Fruit fly (Drosophila melanogaster): ENCODE data around the gene CG4476.

Gene CG4476

DNA sequence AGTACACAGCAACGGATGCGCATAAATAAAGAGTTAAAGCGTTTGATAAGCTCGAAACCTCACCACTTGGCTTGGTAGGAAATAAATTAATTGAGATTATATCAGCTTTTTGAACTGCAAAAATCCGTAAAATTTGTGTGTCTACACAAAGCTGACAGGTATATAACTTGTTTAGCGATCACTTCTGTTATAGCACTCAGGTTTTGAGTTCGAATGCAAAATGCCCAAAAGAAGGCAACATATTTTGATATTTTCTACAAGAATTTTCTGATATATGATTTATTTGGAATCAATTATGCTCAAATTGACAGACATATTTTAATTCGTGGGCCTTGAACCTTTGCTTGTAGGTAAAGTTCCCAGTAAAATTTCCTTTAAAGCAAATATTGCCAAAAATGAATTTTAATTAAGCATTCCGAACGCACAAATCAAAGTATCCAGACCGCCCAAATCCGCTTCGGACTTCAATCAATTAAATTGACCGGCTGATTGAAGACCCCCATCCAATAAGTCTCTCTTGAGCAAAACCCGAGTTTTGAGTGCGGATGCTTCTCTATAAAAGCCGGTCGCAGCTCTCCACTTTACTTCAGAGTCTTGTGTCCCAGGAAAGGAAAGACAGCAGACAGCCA, at the start of gene CG4476:
CG4476 (plus strand) TSS at position 579 of the 629 bp plus-strand sequence.
- TF ChIP-seq pan (optimal IDR thresholded peaks at IDR 0.05) = no peak
- TF ChIP-seq CG8478 (optimal IDR thresholded peaks at IDR 0.05) = no peak
- no peak for TF ChIP-seq psq (optimal IDR thresholded peaks at IDR 0.05)
- no peak for TF ChIP-seq Dll (optimal IDR thresholded peaks at IDR 0.05)
- no peak for TF ChIP-seq usp (GFP tag; optimal IDR thresholded peaks at IDR 0.05)
- TF ChIP-seq EcR (GFP tag; optimal IDR thresholded peaks at IDR 0.05) = no peak

DNA sequence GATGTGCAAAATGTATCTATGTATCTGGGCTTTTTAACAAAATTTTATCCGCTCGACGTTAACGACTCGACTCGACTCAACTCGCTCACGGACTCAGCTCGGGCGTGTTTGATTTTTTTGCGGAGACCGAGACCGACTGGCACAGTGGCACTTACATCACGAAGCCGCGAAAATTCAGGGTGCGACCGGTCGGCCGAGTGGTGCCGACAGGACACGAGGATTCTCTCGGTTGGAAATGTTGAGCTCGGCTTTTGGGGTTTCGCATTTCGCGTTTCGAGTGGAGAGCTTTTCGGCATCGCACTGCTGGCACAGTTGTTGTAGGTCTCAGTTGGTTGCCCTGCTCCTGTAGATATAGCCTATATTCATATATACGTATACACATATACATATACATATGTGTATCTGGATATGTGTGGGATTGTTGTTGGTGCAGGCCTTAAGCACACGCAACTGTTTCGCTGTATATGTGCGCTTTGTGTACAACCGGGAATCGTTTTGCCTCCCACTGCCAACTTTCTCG, 29.6 kb upstream of the CG4476 start, which contains the start of gene Rdl:
Rdl (minus strand) TSS at position 97 of the 520 bp plus-strand sequence.
- TF ChIP-seq usp (GFP tag; optimal IDR thresholded peaks at IDR 0.05) (no peak), pan (optimal IDR thresholded peaks at IDR 0.05) (no peak), psq (optimal IDR thresholded peaks at IDR 0.05) (no peak), Dll (optimal IDR thresholded peaks at IDR 0.05) (no peak)

DNA sequence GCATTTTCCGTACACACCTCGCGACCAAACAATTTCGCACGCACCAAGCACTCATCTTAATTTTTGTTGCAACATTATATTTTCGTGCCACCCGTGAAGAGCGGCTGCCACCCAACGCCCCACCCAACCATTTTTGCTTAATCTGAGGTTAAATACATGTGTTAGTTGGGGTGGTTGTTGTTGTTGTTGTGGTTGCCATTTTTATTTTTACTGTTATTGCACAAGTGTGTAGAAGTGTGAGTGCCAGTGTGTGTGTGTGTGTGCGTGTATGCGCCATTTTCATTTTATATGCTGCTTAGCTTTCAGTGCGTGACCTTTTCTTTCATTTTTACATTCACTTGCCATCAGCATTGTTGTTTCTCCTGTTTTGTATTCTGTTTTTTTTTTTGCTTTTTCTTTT, 23.1 kb upstream of the CG4476 start:
- TF ChIP-seq pan (optimal IDR thresholded peaks at IDR 0.05) = no peak
- no peak for TF ChIP-seq Dll (optimal IDR thresholded peaks at IDR 0.05)

DNA sequence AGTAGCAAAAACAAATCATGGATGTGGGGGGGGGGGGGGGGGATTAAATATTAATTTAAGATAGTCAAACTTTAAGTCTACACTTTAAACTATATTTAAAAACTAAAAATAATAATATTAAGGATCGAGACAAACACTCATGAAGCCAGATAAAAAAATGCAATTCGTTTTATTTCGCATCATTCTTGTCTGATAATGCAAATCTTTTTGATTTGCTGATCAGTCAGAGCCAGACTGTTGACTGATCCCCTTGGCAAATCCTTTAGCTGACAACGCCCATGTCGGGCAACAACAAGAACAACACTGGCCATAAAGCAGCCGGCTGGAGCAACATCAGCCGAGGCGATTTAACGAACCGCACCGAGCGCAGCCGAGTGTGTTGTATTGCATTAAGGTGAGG, 18.7 kb upstream of the CG4476 start:
- no peak for TF ChIP-seq CG8478 (optimal IDR thresholded peaks at IDR 0.05)

DNA sequence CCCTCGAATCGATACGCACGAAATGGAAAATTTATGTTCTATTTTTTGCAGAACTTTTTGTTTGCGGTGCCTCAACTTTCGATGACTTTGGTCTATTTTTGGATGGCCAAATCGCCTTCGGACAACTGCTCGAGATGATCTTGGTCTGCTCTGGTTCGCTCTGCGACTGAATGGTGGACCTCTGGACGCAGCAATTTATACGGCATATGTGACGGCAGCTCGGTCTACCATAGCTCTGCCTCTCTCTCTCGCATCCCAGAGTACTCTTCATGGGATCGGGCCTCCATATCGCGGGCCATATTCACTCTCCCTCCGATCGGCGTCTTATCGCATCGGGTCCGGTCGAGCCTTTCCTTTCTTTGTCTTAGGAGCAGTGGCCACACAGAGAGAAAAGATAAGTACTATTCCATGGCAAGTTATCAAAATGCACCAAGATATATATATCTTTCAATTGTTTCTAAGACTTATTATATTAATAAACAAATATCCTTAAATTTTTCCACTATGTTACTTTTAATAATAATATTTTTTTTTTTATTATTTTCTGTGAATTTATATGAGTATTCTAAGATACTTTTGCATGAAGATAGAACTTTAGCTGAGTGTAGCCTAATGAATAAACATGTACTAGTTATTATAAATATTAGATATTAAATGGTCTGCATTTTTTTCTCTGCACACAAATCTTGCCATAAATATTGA, 2.8 kb upstream of the CG4476 start, which contains the start of gene Slc45-1:
Slc45-1 (minus strand) TSS at position 150 of the 702 bp plus-strand sequence.
- TF ChIP-seq pan (optimal IDR thresholded peaks at IDR 0.05) (no peak), psq (optimal IDR thresholded peaks at IDR 0.05) (no peak), Dll (optimal IDR thresholded peaks at IDR 0.05) (peak; percentile 19), EcR (GFP tag; optimal IDR thresholded peaks at IDR 0.05) (no peak), CG8478 (optimal IDR thresholded peaks at IDR 0.05) (no peak), usp (GFP tag; optimal IDR thresholded peaks at IDR 0.05) (no peak)

DNA sequence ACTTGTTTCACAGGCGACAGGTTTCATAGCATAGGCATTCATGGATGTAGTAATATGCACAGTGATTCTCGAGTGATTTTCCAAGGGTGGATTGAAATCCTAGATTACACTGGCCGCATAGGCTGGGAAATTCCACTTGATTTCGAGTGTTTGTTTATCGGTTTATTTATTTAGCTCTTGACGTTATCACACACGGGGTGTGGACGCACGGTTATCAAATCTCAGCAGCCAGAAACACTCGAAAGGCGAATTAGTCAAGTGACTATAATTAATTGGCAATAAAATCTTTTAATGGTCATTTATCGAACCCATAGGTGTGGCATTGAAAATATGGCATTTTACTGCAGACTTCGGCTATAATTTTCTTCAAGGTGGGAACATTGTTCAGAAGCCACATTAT, 2.0 kb upstream of the CG4476 start:
- TF ChIP-seq usp (GFP tag; optimal IDR thresholded peaks at IDR 0.05) (no peak), psq (optimal IDR thresholded peaks at IDR 0.05) (no peak), pan (optimal IDR thresholded peaks at IDR 0.05) (no peak)

DNA sequence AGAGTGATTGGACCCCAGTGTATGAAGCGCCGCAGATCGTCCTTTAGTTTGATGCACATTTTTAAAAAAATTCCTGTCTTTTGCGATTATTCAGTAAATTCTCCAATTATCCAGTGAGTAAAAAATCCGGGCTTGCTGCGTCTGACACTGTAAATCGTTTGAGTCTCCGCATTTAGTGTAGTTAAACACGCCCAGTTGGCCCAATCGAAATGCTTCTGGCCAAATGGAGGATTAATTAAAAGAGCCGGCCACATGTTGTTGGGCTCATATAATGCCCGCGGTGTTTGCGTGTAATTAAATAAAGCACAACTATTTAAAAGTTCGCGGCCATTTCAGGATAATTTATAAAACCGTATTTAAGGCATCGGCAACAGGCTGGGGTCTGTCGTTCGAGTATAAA, 24.9 kb downstream of the CG4476 start, which contains the start of gene CG4483:
CG4483 (minus strand) TSS at position 101 of the 400 bp plus-strand sequence.
- TF ChIP-seq EcR (GFP tag; optimal IDR thresholded peaks at IDR 0.05) = no peak
- no peak for TF ChIP-seq psq (optimal IDR thresholded peaks at IDR 0.05)
- TF ChIP-seq pan (optimal IDR thresholded peaks at IDR 0.05) = no peak
- TF ChIP-seq Dll (optimal IDR thresholded peaks at IDR 0.05) = no peak
- TF ChIP-seq usp (GFP tag; optimal IDR thresholded peaks at IDR 0.05) = no peak
- TF ChIP-seq CG8478 (optimal IDR thresholded peaks at IDR 0.05) = no peak

DNA sequence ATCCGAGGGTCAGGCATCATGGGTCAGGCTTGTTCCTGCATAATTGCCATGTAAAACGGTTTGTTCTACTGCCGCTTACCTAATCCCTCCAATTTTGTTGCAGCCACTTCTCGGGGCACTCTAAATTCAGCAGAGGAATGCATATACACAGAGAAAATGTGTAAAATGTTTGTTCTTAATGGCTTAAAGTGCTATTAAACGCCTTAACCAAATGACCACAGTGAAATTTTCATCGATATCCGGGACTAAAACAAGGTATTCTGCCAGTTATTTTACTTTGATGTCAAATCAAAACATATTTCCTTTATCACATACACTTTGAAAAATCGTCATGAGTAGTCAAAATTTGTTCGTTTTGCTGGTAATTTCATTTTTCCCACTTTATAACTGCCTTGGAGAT, 38.2 kb downstream of the CG4476 start, which contains the start of gene CG4477:
CG4477 (plus strand) TSS at position 301 of the 400 bp plus-strand sequence.
- no peak for TF ChIP-seq CG8478 (optimal IDR thresholded peaks at IDR 0.05)
- no peak for TF ChIP-seq EcR (GFP tag; optimal IDR thresholded peaks at IDR 0.05)
- no peak for TF ChIP-seq pan (optimal IDR thresholded peaks at IDR 0.05)
- no peak for TF ChIP-seq usp (GFP tag; optimal IDR thresholded peaks at IDR 0.05)
- no peak for TF ChIP-seq Dll (optimal IDR thresholded peaks at IDR 0.05)
- TF ChIP-seq psq (optimal IDR thresholded peaks at IDR 0.05) = no peak

DNA sequence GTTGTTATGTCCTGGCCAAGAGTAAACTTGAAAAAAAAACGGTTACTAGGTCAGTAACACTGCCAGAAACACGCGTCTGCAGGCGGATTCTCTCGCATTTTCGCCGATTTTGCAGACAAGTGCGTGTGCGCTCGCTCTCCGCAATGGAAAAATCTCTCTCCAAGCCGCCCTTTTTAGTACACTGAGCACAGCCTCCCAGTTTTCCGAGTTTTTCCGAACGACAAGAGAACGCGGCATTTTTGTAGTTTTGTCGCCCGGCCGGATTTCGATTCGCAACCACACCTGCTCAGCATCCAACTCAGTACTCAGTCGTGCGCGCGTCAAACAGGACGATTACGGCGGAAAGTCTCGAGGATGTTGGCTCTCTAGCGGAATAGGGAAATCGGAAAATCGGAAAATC, 40.0 kb downstream of the CG4476 start, which contains the start of gene GluRIB:
GluRIB (plus strand) TSS at position 301 of the 400 bp plus-strand sequence.
- no peak for TF ChIP-seq usp (GFP tag; optimal IDR thresholded peaks at IDR 0.05)
- TF ChIP-seq Dll (optimal IDR thresholded peaks at IDR 0.05) = no peak
- no peak for TF ChIP-seq EcR (GFP tag; optimal IDR thresholded peaks at IDR 0.05)
- no peak for TF ChIP-seq pan (optimal IDR thresholded peaks at IDR 0.05)
- no peak for TF ChIP-seq CG8478 (optimal IDR thresholded peaks at IDR 0.05)
- TF ChIP-seq psq (optimal IDR thresholded peaks at IDR 0.05) = no peak

DNA sequence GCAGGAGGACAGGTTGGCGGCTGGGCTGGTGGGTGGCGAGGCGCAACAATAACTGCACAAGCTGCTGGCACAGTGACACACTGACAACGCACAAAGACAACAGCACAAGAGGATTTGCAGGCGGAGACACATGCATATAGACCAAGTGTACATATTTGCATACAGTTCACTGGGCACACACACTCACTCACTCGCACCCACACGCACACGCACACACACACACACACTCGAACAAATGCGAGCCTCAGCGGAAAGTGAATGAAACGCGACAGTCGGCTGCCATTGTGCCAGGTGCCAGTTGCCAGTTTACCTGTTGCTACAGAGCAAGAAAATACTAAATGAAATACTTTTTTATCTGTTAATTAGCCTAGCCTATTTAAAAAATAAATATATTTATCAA, 43.5 kb downstream of the CG4476 start:
- TF ChIP-seq Dll (optimal IDR thresholded peaks at IDR 0.05) (no peak), EcR (GFP tag; optimal IDR thresholded peaks at IDR 0.05) (no peak), pan (optimal IDR thresholded peaks at IDR 0.05) (no peak), CG8478 (optimal IDR thresholded peaks at IDR 0.05) (no peak), usp (GFP tag; optimal IDR thresholded peaks at IDR 0.05) (no peak), psq (optimal IDR thresholded peaks at IDR 0.05) (no peak)

DNA sequence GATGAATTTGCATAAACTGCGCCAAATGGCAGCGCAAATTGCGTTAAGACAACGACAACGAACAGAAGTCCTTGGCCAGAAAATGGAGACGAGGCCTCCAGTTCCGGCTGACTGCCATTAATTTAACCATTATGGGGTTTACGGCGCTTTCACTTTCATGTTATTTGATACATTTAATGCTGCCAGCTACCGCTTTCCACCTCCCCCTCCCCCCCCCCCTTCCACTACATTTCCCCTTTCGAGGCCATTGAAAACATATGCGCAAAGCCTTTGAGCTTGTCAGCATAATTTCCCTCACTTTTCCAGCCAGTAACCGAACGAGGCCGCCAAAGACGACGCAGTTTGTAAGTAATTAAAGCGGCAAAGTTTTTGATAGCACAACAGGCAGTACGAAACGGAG, 50.6 kb downstream of the CG4476 start:
- TF ChIP-seq psq (optimal IDR thresholded peaks at IDR 0.05) (no peak), EcR (GFP tag; optimal IDR thresholded peaks at IDR 0.05) (no peak), Dll (optimal IDR thresholded peaks at IDR 0.05) (no peak), usp (GFP tag; optimal IDR thresholded peaks at IDR 0.05) (no peak), pan (optimal IDR thresholded peaks at IDR 0.05) (no peak), CG8478 (optimal IDR thresholded peaks at IDR 0.05) (no peak)

Data from whole organism.